Fruit fly (Drosophila melanogaster): ENCODE data around the gene CG42655.

The CG42655 gene

DNA sequence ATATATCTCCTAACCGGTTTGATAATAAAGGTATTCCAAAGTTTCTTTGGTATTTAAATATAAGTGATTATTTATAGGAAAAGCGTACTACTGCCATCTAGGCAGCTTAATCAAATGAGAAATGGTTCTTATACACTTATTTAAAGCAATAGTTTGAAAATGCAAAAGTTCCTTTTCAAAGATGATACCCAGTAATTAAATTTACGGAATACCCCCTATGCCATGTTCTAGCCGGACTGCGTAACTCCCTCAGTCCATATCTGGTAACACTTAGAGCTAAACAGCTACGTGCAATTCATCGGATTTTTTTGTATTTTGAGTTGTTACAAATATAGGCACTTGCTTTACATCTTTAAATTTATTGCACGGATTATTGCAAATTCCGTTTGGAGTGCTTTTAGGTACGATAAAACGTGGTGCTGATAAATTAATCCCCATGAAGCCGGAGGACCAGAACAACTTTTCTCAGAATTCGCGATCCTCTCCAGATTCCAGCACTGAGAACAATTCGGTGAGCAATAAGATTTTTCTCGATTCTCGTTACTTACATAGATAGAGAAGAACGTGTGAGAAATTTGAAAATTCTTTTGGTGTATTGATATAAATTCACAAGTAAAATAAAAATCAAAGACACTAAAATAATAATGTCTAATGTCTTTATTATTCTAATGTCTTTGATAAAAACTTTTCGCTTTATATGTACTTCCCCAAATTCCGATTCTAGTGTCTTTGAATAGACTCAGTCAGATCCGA lies 49.1 kb upstream of the CG42655 start, which contains the start of gene CG7668 (continued):
- peak; percentile 91 for TF ChIP-seq tap (tag; optimal IDR thresholded peaks at IDR 0.05)
- peak; percentile 57 for TF ChIP-seq CG9876 (GFP tag; optimal IDR thresholded peaks at IDR 0.05)
- TF ChIP-seq dmrt99B (tag; optimal IDR thresholded peaks at IDR 0.05), result peak; percentile 89
- peak; percentile 71 for TF ChIP-seq Hmx (GFP tag; optimal IDR thresholded peaks at IDR 0.05)
- TF ChIP-seq dati (GFP tag; IDR thresholded peaks at IDR 0.05), result no peak; the same call in 1 of the 2 replicates
- TF ChIP-seq Max (GFP tag; optimal IDR thresholded peaks at IDR 0.05), result peak; percentile 89
- peak; percentile 84 for TF ChIP-seq ems (GFP tag; optimal IDR thresholded peaks at IDR 0.05)
- TF ChIP-seq wdn (GFP tag; IDR thresholded peaks at IDR 0.05), result peak; percentile 86; the same call in 1 of the 2 replicates
- TF ChIP-seq MBD-R2 (GFP tag; IDR thresholded peaks at IDR 0.05), result peak; percentile 76
- TF ChIP-seq bbx (GFP tag; IDR thresholded peaks at IDR 0.05; ENCODE audit: partially characterized antibody), result no peak
- peak; percentile 64 for TF ChIP-seq sd (tag; optimal IDR thresholded peaks at IDR 0.05)
- TF ChIP-seq zen (tag; optimal IDR thresholded peaks at IDR 0.05), result peak; percentile 91
- TF ChIP-seq CG12104 (GFP tag; optimal IDR thresholded peaks at IDR 0.05), result peak; percentile 78
- TF ChIP-seq toy (GFP tag; IDR thresholded peaks at IDR 0.05), result no peak; the same call in 1 of the 2 replicates
- TF ChIP-seq shn (GFP tag; optimal IDR thresholded peaks at IDR 0.05), result peak; percentile 83
- TF ChIP-seq dimm (GFP tag; IDR thresholded peaks at IDR 0.05), result no peak
- TF ChIP-seq so (GFP tag; IDR thresholded peaks at IDR 0.05), result peak; percentile 92
- TF ChIP-seq CG12155 (GFP tag; optimal IDR thresholded peaks at IDR 0.05), result peak; percentile 85
- TF ChIP-seq Sox100B (GFP tag; optimal IDR thresholded peaks at IDR 0.05), result peak; percentile 83
- peak; percentile 92 for TF ChIP-seq ttk (GFP tag; IDR thresholded peaks at IDR 0.05)
- TF ChIP-seq CG14050 (GFP tag; IDR thresholded peaks at IDR 0.05), result peak; percentile 89
- TF ChIP-seq eyg (GFP tag; optimal IDR thresholded peaks at IDR 0.05), result peak; percentile 58
- peak; percentile 90 for TF ChIP-seq Atf6 (GFP tag; IDR thresholded peaks at IDR 0.05)
- TF ChIP-seq CG17612 (GFP tag; IDR thresholded peaks at IDR 0.05), result no peak; the same call in 1 of the 2 replicates
- peak; percentile 74 for TF ChIP-seq CG11723 (GFP tag; optimal IDR thresholded peaks at IDR 0.05)
- TF ChIP-seq jumu (GFP tag; optimal IDR thresholded peaks at IDR 0.05), result peak; percentile 85
- peak; percentile 75 for TF ChIP-seq CG18011 (GFP tag; optimal IDR thresholded peaks at IDR 0.05)
- TF ChIP-seq sqz (GFP tag; optimal IDR thresholded peaks at IDR 0.05), result peak; percentile 78
- peak; percentile 82 for TF ChIP-seq trh (GFP tag; optimal IDR thresholded peaks at IDR 0.05)
- peak; percentile 92 for TF ChIP-seq CoRest (tag; optimal IDR thresholded peaks at IDR 0.05)
- peak; percentile 85 for TF ChIP-seq esg (GFP tag; conservative IDR thresholded peaks at IDR 0.05)
- peak; percentile 90 for TF ChIP-seq Hsf (GFP tag; optimal IDR thresholded peaks at IDR 0.05)
- peak; percentile 63 for TF ChIP-seq CG10462 (GFP tag; optimal IDR thresholded peaks at IDR 0.05)
- peak; percentile 83 for TF ChIP-seq onecut (GFP tag; IDR thresholded peaks at IDR 0.05)
- TF ChIP-seq sc (optimal IDR thresholded peaks at IDR 0.05), result no peak
- peak; percentile 58 for TF ChIP-seq sc (GFP tag; optimal IDR thresholded peaks at IDR 0.05)
- 0 out of 2 replicates have a peak, but pooled peaks have one; percentile 26 for TF ChIP-seq Dref (GFP tag; IDR thresholded peaks at IDR 0.05)
- peak; percentile 94 for TF ChIP-seq Hmr (GFP tag; optimal IDR thresholded peaks at IDR 0.05)
- peak; percentile 91 for TF ChIP-seq CG7839 (tag; optimal IDR thresholded peaks at IDR 0.05)
- TF ChIP-seq CG12391 (tag; optimal IDR thresholded peaks at IDR 0.05), result peak; percentile 96
- peak; percentile 47 for TF ChIP-seq CG10274 (GFP tag; optimal IDR thresholded peaks at IDR 0.05)
- TF ChIP-seq trem (tag; optimal IDR thresholded peaks at IDR 0.05), result peak; percentile 90
- TF ChIP-seq psq (GFP tag; optimal IDR thresholded peaks at IDR 0.05), result peak; percentile 55
- peak; percentile 83 for TF ChIP-seq CG6854 (GFP tag; optimal IDR thresholded peaks at IDR 0.05)
- TF ChIP-seq Med (GFP tag), result peak; percentile 97
- TF ChIP-seq pros (GFP tag; optimal IDR thresholded peaks at IDR 0.05), result peak; percentile 50
- TF ChIP-seq HLHmδ (GFP tag; optimal IDR thresholded peaks at IDR 0.05), result no peak
- peak; percentile 91 for TF ChIP-seq Bteb2 (GFP tag; optimal IDR thresholded peaks at IDR 0.05)
- no peak for TF ChIP-seq Hr78 (GFP tag; optimal IDR thresholded peaks at IDR 0.05)
